Worm (Caenorhabditis elegans): Measurements from ENCODE around the gene tsen-34.

DNA sequence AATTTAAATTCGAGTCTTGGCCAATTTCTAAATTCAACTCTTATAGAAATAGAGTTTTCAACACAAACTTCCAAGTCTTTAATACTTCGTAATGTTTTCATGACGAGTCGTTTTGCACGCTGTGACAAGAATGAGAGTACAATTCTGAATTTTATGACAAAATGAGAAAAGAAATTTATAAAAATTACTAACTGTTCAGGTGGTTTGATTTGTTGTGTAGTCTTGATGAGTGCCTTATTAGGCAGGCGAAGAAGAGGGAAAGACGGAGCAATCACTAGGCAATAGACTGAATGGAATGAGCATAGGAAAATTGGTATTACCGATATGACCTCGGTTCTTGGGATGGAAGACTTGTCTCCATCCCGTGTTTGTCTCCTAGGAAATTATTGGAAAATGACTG, 41.7 kb downstream of the tsen-34 start, which contains the start of gene F30B5.11:
- TF ChIP-seq ama-1 (optimal IDR thresholded peaks at IDR 0.05) (no peak), ama-1 (GFP tag; optimal IDR thresholded peaks at IDR 0.05) (no peak), D2030.7 (GFP tag; IDR thresholded peaks at IDR 0.05) (no peak), chd-7 (tag; optimal IDR thresholded peaks at IDR 0.05) (no peak), nhr-27 (tag; optimal IDR thresholded peaks at IDR 0.05) (no peak)

Measured in whole organism, young adult.